Fruit fly (Drosophila melanogaster) Kc167 (cell line): ENCODE data around the gene CG8372.

ENCODE experiments used
- Myc ChIP-seq: fragments of >200 bp; optimal IDR thresholded peaks from 2 replicates; lab custom pipeline; 2017; ENCODE audit warnings: missing external identifiers
- Sin3A ChIP-seq: fragments of >200 bp; optimal IDR thresholded peaks from 2 replicates; lab custom pipeline; 2018; ENCODE audit warnings: missing external identifiers
- insv ChIP-seq: fragments of >200 bp; optimal IDR thresholded peaks from 3 replicates; lab custom pipeline; 2018; ENCODE audit warnings: missing external identifiers
- psq ChIP-seq: fragments of >200 bp; optimal IDR thresholded peaks from 2 replicates; lab custom pipeline; 2017; ENCODE audit warnings: missing external identifiers
- ttk ChIP-seq: sonication (Bioruptor generic); optimal IDR thresholded peaks from 2 replicates; lab custom pipeline; 2017; ENCODE audit warnings: missing external identifiers

DNA sequence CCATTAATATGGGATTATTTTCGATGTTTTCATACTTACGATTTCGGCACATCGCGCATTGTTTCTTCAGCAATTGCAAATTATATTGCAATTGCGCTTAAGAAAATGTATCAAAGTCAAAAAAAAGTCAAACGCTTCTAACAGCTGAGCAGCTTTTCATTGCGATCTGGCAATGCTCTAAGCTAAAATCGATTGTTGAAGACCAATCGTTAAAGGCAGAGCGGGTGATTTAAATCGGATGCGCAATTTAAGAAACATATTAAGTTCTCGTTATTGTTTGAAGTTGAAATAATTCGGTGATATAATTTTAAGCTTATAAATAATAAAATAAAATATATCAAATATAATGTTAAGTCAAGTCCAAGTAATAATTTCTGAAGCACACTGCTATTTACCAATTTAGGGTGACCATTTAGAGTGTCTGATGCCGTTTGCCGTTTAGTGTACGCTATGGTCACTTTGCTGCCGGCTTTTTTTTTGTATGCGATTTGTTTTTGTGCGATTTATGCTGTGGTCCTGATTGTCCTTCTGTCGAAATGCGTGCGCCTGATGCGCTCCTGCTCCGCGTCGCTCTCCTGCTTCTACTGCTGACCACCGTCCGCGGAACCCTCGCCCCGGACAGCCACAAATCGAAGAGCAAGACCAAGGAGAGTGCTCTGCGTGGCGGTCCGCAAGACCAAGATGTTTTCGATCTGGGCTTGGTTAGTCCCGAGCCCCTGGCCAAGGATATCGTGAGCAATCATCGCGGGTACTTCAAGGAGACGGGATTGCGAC, 15.8 kb downstream of the CG8372 start, which contains the start of the genes CG8475 and CG8460:
- TF ChIP-seq ttk (lab: Kevin White, UChicago) (no peak), insv (lab: Kevin White, UChicago) (no peak), psq (lab: Kevin White, UChicago) (no peak), Sin3A (lab: Kevin White, UChicago) (no peak), Myc (lab: Kevin White, UChicago) (no peak)
